Worm (Caenorhabditis elegans): ENCODE results near the gene C17H11.6.

Gene C17H11.6

ce11 chrX:8205919-8206318, 2.3 kb upstream of the C17H11.6 start (continued):
- peak; percentile 30 for TF ChIP-seq hlh-11 (tag; optimal IDR thresholded peaks at IDR 0.05)
- no peak for TF ChIP-seq Y5F2A.4 (GFP tag; optimal IDR thresholded peaks at IDR 0.05)
- peak; percentile 12 for TF ChIP-seq aha-1 (tag)
- no peak for TF ChIP-seq ceh-44 (GFP tag; IDR thresholded peaks at IDR 0.05)
- no peak for TF ChIP-seq nhr-42 (GFP tag; IDR thresholded peaks at IDR 0.05)
- TF ChIP-seq unc-130 (GFP tag; optimal IDR thresholded peaks at IDR 0.05): no peak
- no peak for TF ChIP-seq pha-4 (GFP tag; IDR thresholded peaks at IDR 0.05)
- TF ChIP-seq pha-4 (tag; optimal IDR thresholded peaks at IDR 0.05): no peak
- TF ChIP-seq attf-4 (tag; optimal IDR thresholded peaks at IDR 0.05): no peak
- TF ChIP-seq D1046.2 (GFP tag; IDR thresholded peaks at IDR 0.05): no peak
- TF ChIP-seq spr-3 (GFP tag; optimal IDR thresholded peaks at IDR 0.05): no peak
- TF ChIP-seq jun-1 (tag; optimal IDR thresholded peaks at IDR 0.05): no peak
- TF ChIP-seq hlh-30 (tag; optimal IDR thresholded peaks at IDR 0.05; ENCODE audit: insufficient read depth): peak; percentile 85
- no peak for TF ChIP-seq lim-7 (GFP tag; IDR thresholded peaks at IDR 0.05)
- no peak for TF ChIP-seq duxl-1 (tag; optimal IDR thresholded peaks at IDR 0.05; ENCODE audit: poor library complexity)
- peak; percentile 24 for TF ChIP-seq F37D6.2 (tag; optimal IDR thresholded peaks at IDR 0.05)
- peak in 1 of 2 experiments; percentile 70 for TF ChIP-seq lsy-2 (tag; optimal IDR thresholded peaks at IDR 0.05)
- no peak for TF ChIP-seq ceh-82 (tag; optimal IDR thresholded peaks at IDR 0.05)
- no peak for TF ChIP-seq set-16 (GFP tag; IDR thresholded peaks at IDR 0.05)
- no peak for TF ChIP-seq cey-2 (tag; optimal IDR thresholded peaks at IDR 0.05; ENCODE audit: borderline replicate concordance, insufficient read depth)
- TF ChIP-seq dmd-9 (GFP tag; IDR thresholded peaks at IDR 0.05): no peak
- TF ChIP-seq lin-1 (GFP tag; IDR thresholded peaks at IDR 0.05): no peak
- TF ChIP-seq nhr-28 (tag; optimal IDR thresholded peaks at IDR 0.05): no peak
- TF ChIP-seq Y105C5A.15 (GFP tag; IDR thresholded peaks at IDR 0.05): no peak
- TF ChIP-seq ZK546.5 (tag; optimal IDR thresholded peaks at IDR 0.05): no peak
- TF ChIP-seq hif-1 (tag; optimal IDR thresholded peaks at IDR 0.05): peak in 1 of 2 experiments; percentile 31
- TF ChIP-seq mdt-29 (GFP tag; IDR thresholded peaks at IDR 0.05): no peak
- TF ChIP-seq mes-2 (tag; optimal IDR thresholded peaks at IDR 0.05; ENCODE audit: poor library complexity, severe bottlenecking): peak; percentile 1
- TF ChIP-seq zfp-3 (GFP tag; conservative IDR thresholded peaks at IDR 0.05): no peak
- TF ChIP-seq nhr-76 (tag; optimal IDR thresholded peaks at IDR 0.05): no peak
- no peak for TF ChIP-seq lin-39 (tag; optimal IDR thresholded peaks at IDR 0.05)
- TF ChIP-seq nhr-111 (GFP tag; optimal IDR thresholded peaks at IDR 0.05): no peak
- TF ChIP-seq tag-97 (GFP tag; IDR thresholded peaks at IDR 0.05): no peak
- no peak for TF ChIP-seq lir-3 (tag; optimal IDR thresholded peaks at IDR 0.05)
- TF ChIP-seq nhr-237 (tag; optimal IDR thresholded peaks at IDR 0.05): no peak
- TF ChIP-seq Y48G9A.11 (GFP tag; IDR thresholded peaks at IDR 0.05): no peak
- TF ChIP-seq nhr-77 (tag; optimal IDR thresholded peaks at IDR 0.05): no peak
- no peak for TF ChIP-seq ces-1 (GFP tag; optimal IDR thresholded peaks at IDR 0.05)
- no peak for TF ChIP-seq daf-12 (tag; optimal IDR thresholded peaks at IDR 0.05)
- TF ChIP-seq nhr-10 (tag; optimal IDR thresholded peaks at IDR 0.05): no peak
- no peak for TF ChIP-seq zip-2 (tag; optimal IDR thresholded peaks at IDR 0.05)
- peak; percentile 68; the same call in 1 of the 2 replicates for TF ChIP-seq ctbp-1 (GFP tag; IDR thresholded peaks at IDR 0.05)
- TF ChIP-seq snpc-4 (tag; optimal IDR thresholded peaks at IDR 0.05): no peak
- no peak for TF ChIP-seq pqm-1 (tag; optimal IDR thresholded peaks at IDR 0.05)
- no peak for TF ChIP-seq mxl-2 (GFP tag; conservative IDR thresholded peaks at IDR 0.05)
- no peak for TF ChIP-seq nhr-25 (tag; optimal IDR thresholded peaks at IDR 0.05; ENCODE audit: borderline replicate concordance, insufficient read depth)
- no peak for TF ChIP-seq F10B5.3 (tag; optimal IDR thresholded peaks at IDR 0.05)
- no peak for TF ChIP-seq ztf-11 (tag; optimal IDR thresholded peaks at IDR 0.05)
- TF ChIP-seq daf-16 (GFP tag; optimal IDR thresholded peaks at IDR 0.05): no peak
- TF ChIP-seq daf-16 (tag; optimal IDR thresholded peaks at IDR 0.05): no peak
- TF ChIP-seq madf-5 (GFP tag; IDR thresholded peaks at IDR 0.05): no peak
- TF ChIP-seq snpc-1.2 (GFP tag; IDR thresholded peaks at IDR 0.05): no peak
